Fruit fly (Drosophila melanogaster) whole organism, embryonic: ENCODE data around the gene Mettl2.

Source experiments
- Adf1 ChIP-seq: fragments of 200-800 bp; sonication (Bioruptor generic); IDR thresholded peaks from 2 replicates; pipeline ENCODE4 v1.3.6; 2022; ENCODE audit warnings: missing biosample characterization, missing genetic modification characterization
- Atf6 ChIP-seq: fragments of 200-800 bp; sonication (Bioruptor generic); IDR thresholded peaks from 2 replicates; pipeline ENCODE4 v1.3.6; 2022; ENCODE audit warnings: missing biosample characterization, missing genetic modification characterization
- Awh ChIP-seq: fragments of 200-800 bp; sonication (Bioruptor generic); IDR thresholded peaks from 2 replicates; pipeline ENCODE4, ENCODE4 v1.3.6; 2022; ENCODE audit warnings: missing biosample characterization, missing genetic modification characterization
- B-H2 ChIP-seq: fragments of 200-800 bp; sonication (Bioruptor generic); optimal IDR thresholded peaks from 2 replicates; lab custom pipeline; 2018; ENCODE audit warnings: missing biosample characterization, mild to moderate bottlenecking, missing genetic modification characterization
- Bgb ChIP-seq: fragments of 200-800 bp; sonication (Bioruptor generic); IDR thresholded peaks from 2 replicates; pipeline ENCODE4 v1.3.6; 2022; ENCODE audit warnings: missing biosample characterization, missing genetic modification characterization; ENCODE audit not compliant: partially characterized antibody
- Blimp-1 ChIP-seq: fragments of 200-800 bp; sonication (Bioruptor generic); optimal IDR thresholded peaks from 3 replicates; lab custom pipeline; 2018; ENCODE audit warnings: missing biosample characterization, missing genetic modification characterization, mild to moderate bottlenecking, moderate library complexity, missing genetic modification reagents
- CG10565 ChIP-seq: fragments of 200-800 bp; sonication (Bioruptor generic); optimal IDR thresholded peaks from 3 replicates; lab custom pipeline; 2016; ENCODE audit warnings: missing biosample characterization, mild to moderate bottlenecking, missing genetic modification characterization
- CG11723 ChIP-seq: fragments of 200-800 bp; sonication (Bioruptor generic); optimal IDR thresholded peaks from 2 replicates; lab custom pipeline; 2017; ENCODE audit warnings: missing biosample characterization, mild to moderate bottlenecking, missing genetic modification characterization
- CG12391 ChIP-seq: fragments of 200-800 bp; sonication (Bioruptor generic); optimal IDR thresholded peaks from 3 replicates; lab custom pipeline; 2018; ENCODE audit warnings: missing biosample characterization, mild to moderate bottlenecking, missing genetic modification characterization, moderate library complexity
- CG15269 ChIP-seq: fragments of 200-800 bp; sonication (Bioruptor generic); optimal IDR thresholded peaks from 2 replicates; lab custom pipeline; 2018; ENCODE audit warnings: missing biosample characterization, mild to moderate bottlenecking, missing genetic modification characterization, moderate library complexity
- CG2712 ChIP-seq: fragments of 200-800 bp; optimal IDR thresholded peaks from 3 replicates; lab custom pipeline; 2019; ENCODE audit warnings: missing biosample characterization, mild to moderate bottlenecking, missing genetic modification characterization, moderate library complexity
- CG31224 ChIP-seq: fragments of 200-800 bp; sonication (Bioruptor generic); IDR thresholded peaks from 2 replicates; pipeline ENCODE4 v1.3.6; 2022; ENCODE audit warnings: missing biosample characterization, missing genetic modification characterization
- CG3847 ChIP-seq: fragments of 200-800 bp; sonication (Bioruptor generic); IDR thresholded peaks from 2 replicates; pipeline ENCODE4 v1.3.6; 2022; ENCODE audit warnings: missing biosample characterization, missing genetic modification characterization
- CG6254 ChIP-seq: fragments of 200-800 bp; sonication (Bioruptor generic); optimal IDR thresholded peaks from 3 replicates; lab custom pipeline; 2017; ENCODE audit warnings: mild to moderate bottlenecking, missing biosample characterization, missing genetic modification reagents, missing genetic modification characterization
- CG7987 ChIP-seq: fragments of 200-800 bp; sonication (Bioruptor generic); optimal IDR thresholded peaks from 2 replicates; lab custom pipeline; 2018; ENCODE audit warnings: missing biosample characterization, mild to moderate bottlenecking, missing genetic modification characterization, moderate library complexity
- CG8478 ChIP-seq: fragments of >200 bp; optimal IDR thresholded peaks from 2 replicates; lab custom pipeline; 2018
- CG8924 ChIP-seq: fragments of 200-800 bp; optimal IDR thresholded peaks from 3 replicates; lab custom pipeline; 2019; ENCODE audit warnings: missing biosample characterization, mild to moderate bottlenecking, missing genetic modification characterization, moderate library complexity
- CG9215 ChIP-seq: fragments of 200-800 bp; sonication (Bioruptor generic); IDR thresholded peaks from 2 replicates; pipeline ENCODE4 v1.3.6; 2022; ENCODE audit warnings: missing biosample characterization, missing genetic modification characterization
- Deaf1 ChIP-seq: fragments of 200-800 bp; optimal IDR thresholded peaks from 3 replicates; lab custom pipeline; 2019; ENCODE audit warnings: missing biosample characterization, mild to moderate bottlenecking, missing genetic modification characterization, moderate library complexity
- Ets65A ChIP-seq: fragments of 200-800 bp; sonication (Bioruptor generic); peaks from one replicate; lab custom pipeline; 2016; ENCODE audit warnings: missing biosample characterization, missing genetic modification characterization
- GATAe ChIP-seq: fragments of 200-800 bp; sonication (Bioruptor generic); conservative IDR thresholded peaks from 2 replicates; pipeline ENCODE4 v1.3.6; 2022; ENCODE audit warnings: missing biosample characterization, missing genetic modification characterization
- HmgD ChIP-seq: fragments of 200-800 bp; sonication (Bioruptor generic); optimal IDR thresholded peaks from 3 replicates; lab custom pipeline; 2016; ENCODE audit warnings: missing biosample characterization, missing genetic modification characterization
- Hsf ChIP-seq: fragments of 200-800 bp; sonication (Bioruptor generic); optimal IDR thresholded peaks from 3 replicates; lab custom pipeline; 2016; ENCODE audit warnings: missing biosample characterization, missing genetic modification characterization
- Med ChIP-seq: fragments of 200-800 bp; sonication (Bioruptor generic); peaks from one replicate; lab custom pipeline; 2016; ENCODE audit warnings: missing biosample characterization, missing genetic modification characterization, mild to moderate bottlenecking, inconsistent platforms, moderate library complexity
- NFAT ChIP-seq: fragments of 200-800 bp; sonication (Bioruptor generic); IDR thresholded peaks from 2 replicates; pipeline ENCODE4 v1.3.6; 2022; ENCODE audit warnings: missing biosample characterization, missing genetic modification characterization
- Stat92E ChIP-seq, 3 experiments: fragments of >200 bp in 2 of 3; fragments of 200-800 bp in 1 of 3; sonication (Bioruptor generic) in 1 of 3; optimal IDR thresholded peaks; 2 replicates each; lab custom pipeline; 2017 to 2019; ENCODE audit warnings: missing biosample characterization in 3 of 3, missing genetic modification characterization in 3 of 3, mild to moderate bottlenecking in 1 of 3, moderate library complexity in 1 of 3
- amos ChIP-seq: fragments of 200-800 bp; sonication (Bioruptor generic); IDR thresholded peaks from 2 replicates; pipeline ENCODE4 v1.3.6; 2022; ENCODE audit warnings: missing biosample characterization, missing genetic modification characterization; ENCODE audit not compliant: partially characterized antibody
- cad ChIP-seq: fragments of >200 bp; optimal IDR thresholded peaks from 2 replicates; lab custom pipeline; 2017; ENCODE audit warnings: missing biosample characterization, missing genetic modification characterization
- fd102C ChIP-seq: fragments of 200-800 bp; sonication (Bioruptor generic); optimal IDR thresholded peaks from 2 replicates; lab custom pipeline; 2018; ENCODE audit warnings: missing biosample characterization, mild to moderate bottlenecking, missing genetic modification characterization, moderate library complexity
- luna ChIP-seq: fragments of 200-800 bp; sonication (Bioruptor generic); optimal IDR thresholded peaks from 2 replicates; lab custom pipeline; 2016; ENCODE audit warnings: missing biosample characterization, missing genetic modification characterization
- mam ChIP-seq: fragments of 200-800 bp; sonication (Bioruptor generic); optimal IDR thresholded peaks from 3 replicates; lab custom pipeline; 2016; ENCODE audit warnings: missing biosample characterization, missing genetic modification characterization
- nerfin-2 ChIP-seq: fragments of 200-800 bp; sonication (Bioruptor generic); IDR thresholded peaks from 2 replicates; pipeline ENCODE4 v1.3.6; 2022; ENCODE audit warnings: missing biosample characterization, missing genetic modification characterization; ENCODE audit not compliant: partially characterized antibody
- row ChIP-seq: fragments of 200-800 bp; sonication (Bioruptor generic); IDR thresholded peaks from 3 replicates; pipeline ENCODE4 v1.3.6; 2022; ENCODE audit warnings: missing biosample characterization, missing genetic modification characterization
- sima ChIP-seq: fragments of 200-800 bp; sonication (Bioruptor generic); optimal IDR thresholded peaks from 2 replicates; lab custom pipeline; 2016; ENCODE audit warnings: missing biosample characterization, missing genetic modification characterization
- slou ChIP-seq: fragments of 200-800 bp; sonication (Bioruptor generic); optimal IDR thresholded peaks from 3 replicates; lab custom pipeline; 2016; ENCODE audit warnings: missing biosample characterization, missing genetic modification characterization
- trem ChIP-seq: fragments of 200-800 bp; optimal IDR thresholded peaks from 3 replicates; lab custom pipeline; 2019; ENCODE audit warnings: missing biosample characterization, mild to moderate bottlenecking, missing genetic modification characterization, moderate library complexity
- tup ChIP-seq: fragments of 200-800 bp; sonication (Bioruptor generic); optimal IDR thresholded peaks from 2 replicates; lab custom pipeline; 2016; ENCODE audit warnings: missing biosample characterization, mild to moderate bottlenecking, missing genetic modification characterization, moderate library complexity
- z ChIP-seq: fragments of 200-800 bp; sonication (Bioruptor generic); IDR thresholded peaks from 3 replicates; pipeline ENCODE4 v1.3.6; 2022; ENCODE audit warnings: missing biosample characterization, missing genetic modification characterization

Mettl2 gene

DNA sequence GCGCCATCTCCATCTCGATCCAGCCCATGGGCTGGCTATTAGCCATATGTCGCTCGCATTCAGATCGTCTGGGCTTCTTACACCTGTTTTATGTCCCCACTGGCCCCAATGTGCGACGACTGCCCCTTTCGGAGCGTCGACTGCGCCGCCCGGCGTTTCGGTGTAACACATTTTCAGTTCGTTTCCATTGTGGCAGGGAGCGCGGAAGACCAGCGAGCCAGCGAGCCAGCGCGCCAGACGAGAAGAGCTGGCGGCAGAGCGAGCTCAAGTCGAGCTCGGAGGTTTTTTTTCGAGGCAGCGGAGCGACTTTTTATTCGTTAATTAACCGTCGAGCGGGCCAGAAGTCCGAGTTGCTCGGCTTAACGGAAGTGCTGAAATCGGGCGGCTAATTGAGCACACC lies 35.3 kb upstream of the Mettl2 start, which contains the start of gene CG7991 (continued):
- TF ChIP-seq Bgb (no peak), amos (GFP tag; lab: Robert Waterston, UW) (no peak), NFAT (GFP tag; lab: Robert Waterston, UW) (no peak), CG3847 (GFP tag; lab: Robert Waterston, UW) (no peak), Deaf1 (tag; lab: Kevin White, UChicago) (peak; percentile 52), luna (GFP tag; lab: Kevin White, UChicago) (no peak), row (0 out of 3 replicates have a peak, but pooled peaks have one; percentile 16), CG31224 (GFP tag; lab: Robert Waterston, UW) (no peak), Adf1 (GFP tag; lab: Robert Waterston, UW) (peak; percentile 73), CG7987 (GFP tag; lab: Kevin White, UChicago) (no peak), HmgD (GFP tag; lab: Kevin White, UChicago) (no peak), B-H2 (GFP tag; lab: Kevin White, UChicago) (no peak), nerfin-2 (no peak), z (0 out of 3 replicates have a peak, but pooled peaks have one; percentile 21), CG10565 (GFP tag; lab: Kevin White, UChicago) (no peak), Hsf (GFP tag; lab: Kevin White, UChicago) (no peak), CG15269 (tag; lab: Kevin White, UChicago) (peak; percentile 81), slou (GFP tag; lab: Kevin White, UChicago) (no peak), CG6254 (GFP tag; lab: Kevin White, UChicago) (no peak), mam (GFP tag; lab: Kevin White, UChicago) (no peak), Med (GFP tag; lab: Kevin White, UChicago) (peak; percentile 45), CG8924 (no peak), sima (GFP tag; lab: Kevin White, UChicago) (no peak), Atf6 (GFP tag; lab: Robert Waterston, UW) (no peak), fd102C (GFP tag; lab: Kevin White, UChicago) (no peak), CG12391 (no peak), Stat92E (GFP tag; optimal IDR thresholded peaks at IDR 0.05; lab: Kevin White, UChicago) (no peak), CG2712 (tag; lab: Kevin White, UChicago) (no peak), GATAe (GFP tag; lab: Robert Waterston, UW) (no peak), CG11723 (GFP tag; lab: Kevin White, UChicago) (no peak), cad (GFP tag; lab: Kevin White, UChicago) (no peak), Awh (GFP tag; lab: Robert Waterston, UW) (peak; percentile 41; the same call in 1 of the 2 replicates), CG9215 (GFP tag; lab: Robert Waterston, UW) (no peak), trem (tag; lab: Kevin White, UChicago) (no peak)

DNA sequence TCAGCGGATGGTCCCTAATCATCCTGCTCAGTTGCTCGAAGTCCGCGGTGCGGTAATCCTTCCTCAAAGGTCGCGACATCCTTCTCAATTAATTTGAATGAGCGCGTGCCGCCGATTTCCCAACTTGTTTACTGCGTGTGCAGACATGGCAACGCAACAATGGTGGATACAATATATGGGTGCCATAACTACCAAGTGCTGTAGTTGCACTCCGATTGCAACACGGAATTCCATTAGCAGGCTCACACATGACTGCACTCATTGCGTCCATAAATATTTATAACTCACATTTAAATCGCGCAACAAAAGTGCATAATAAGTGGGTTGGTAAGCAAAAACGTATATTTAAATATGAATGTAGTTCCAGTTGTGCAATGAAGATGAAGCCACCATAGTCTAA lies 33.6 kb upstream of the Mettl2 start, which contains the start of gene CG13930:
TSS of gene CG13930 (minus strand) at position 101 of the 400 bp plus-strand sequence.
- no peak for TF ChIP-seq Blimp-1 (GFP tag; lab: Kevin White, UChicago)
- peak; percentile 26 for TF ChIP-seq Ets65A (GFP tag; lab: Kevin White, UChicago)

DNA sequence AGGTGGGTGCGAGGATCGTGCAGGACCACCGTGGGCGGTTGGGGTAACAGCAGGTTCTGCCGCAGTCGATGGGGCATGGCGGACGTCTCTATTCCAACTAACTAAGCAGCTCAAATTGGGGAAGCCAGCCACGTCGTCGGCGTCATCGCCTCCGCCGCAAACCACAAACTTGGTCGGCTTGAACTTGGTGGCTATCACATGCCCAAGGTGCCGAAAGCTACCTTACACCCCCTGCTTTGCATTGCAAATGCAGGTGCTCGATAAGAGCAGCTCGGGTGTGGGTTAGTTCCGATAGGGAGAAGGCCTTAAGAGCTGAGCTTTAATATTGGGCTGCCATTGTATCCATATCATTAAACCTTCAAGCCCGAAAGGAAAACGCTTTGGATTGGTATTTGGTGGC lies 31.0 kb upstream of the Mettl2 start, which contains the start of gene RabX5:
TSS of gene RabX5 (minus strand) at position 101 of the 400 bp plus-strand sequence.
- TF ChIP-seq Med (GFP tag; lab: Kevin White, UChicago): peak; percentile 55
- no peak for TF ChIP-seq tup (GFP tag; lab: Kevin White, UChicago)
- TF ChIP-seq CG8478: peak; percentile 4
- TF ChIP-seq, all 482 proteins: peak for 2
